Worm (Caenorhabditis elegans): ENCODE measurements around the gene elo-9.

DNA sequence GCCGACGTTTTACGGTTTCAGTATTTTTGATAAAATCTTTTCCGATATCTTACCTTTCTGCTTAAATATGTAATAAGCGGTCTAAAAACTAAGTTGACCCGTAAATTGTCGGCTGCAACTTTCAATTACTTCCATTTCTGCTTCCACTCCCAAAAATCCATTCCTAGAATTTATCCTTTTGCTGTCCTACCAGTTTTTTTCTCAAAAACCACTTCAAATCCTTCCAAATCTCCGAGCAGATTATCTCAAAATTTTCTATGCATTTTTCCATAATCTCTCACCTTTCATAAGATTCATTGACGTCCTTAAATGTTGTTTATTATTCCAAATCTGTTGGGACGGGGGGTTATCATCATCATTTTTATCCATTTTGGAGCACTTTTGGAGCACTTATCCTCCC lies 22.9 kb downstream of the elo-9 start:
- TF ChIP-seq elt-3 (tag; optimal IDR thresholded peaks at IDR 0.05): no peak
- TF ChIP-seq lin-13 (tag; optimal IDR thresholded peaks at IDR 0.05): no peak
- no peak for TF ChIP-seq unc-39 (tag; optimal IDR thresholded peaks at IDR 0.05)
- no peak for TF ChIP-seq nhr-76 (tag; optimal IDR thresholded peaks at IDR 0.05)
- no peak for TF ChIP-seq nhr-12 (tag; optimal IDR thresholded peaks at IDR 0.05)
- TF ChIP-seq pha-4 (tag; optimal IDR thresholded peaks at IDR 0.05): no peak
- TF ChIP-seq snpc-4 (tag; optimal IDR thresholded peaks at IDR 0.05): no peak
- no peak for TF ChIP-seq M03D4.4 (tag; optimal IDR thresholded peaks at IDR 0.05)

All from whole organism, mixed stage, embryonic.